Worm (Caenorhabditis elegans) whole organism, L3 larva: ENCODE measurements around the gene ZK637.15.

Experiments
- ama-1 ChIP-seq: fragments of 150-350 bp; optimal IDR thresholded peaks from 2 replicates; lab custom pipeline; 2018
- ceh-82 ChIP-seq: fragments of 150-350 bp; optimal IDR thresholded peaks from 2 replicates; lab custom pipeline; 2014; ENCODE audit warnings: missing biosample characterization, missing genetic modification characterization
- ceh-9 ChIP-seq: sonication (generic microtip); optimal IDR thresholded peaks from 2 replicates; lab custom pipeline; 2018; ENCODE audit warnings: missing biosample characterization, missing genetic modification characterization
- egl-27 ChIP-seq: sonication (generic microtip); optimal IDR thresholded peaks from 4 replicates; lab custom pipeline; 2017; ENCODE audit warnings: missing biosample characterization, missing genetic modification reagents, missing genetic modification characterization
- fos-1 ChIP-seq: fragments of 150-350 bp; optimal IDR thresholded peaks from 2 replicates; lab custom pipeline; 2014; ENCODE audit warnings: missing biosample characterization, missing genetic modification characterization
- lin-15B ChIP-seq: fragments of 150-350 bp; optimal IDR thresholded peaks from 2 replicates; lab custom pipeline; 2014; ENCODE audit warnings: missing biosample characterization, missing genetic modification characterization
- mdl-1 ChIP-seq: fragments of 150-350 bp; optimal IDR thresholded peaks from 2 replicates; lab custom pipeline; 2014; ENCODE audit warnings: missing biosample characterization, missing genetic modification characterization
- nhr-11 ChIP-seq: fragments of 150-350 bp; optimal IDR thresholded peaks from 2 replicates; lab custom pipeline; 2014; ENCODE audit warnings: missing biosample characterization, missing genetic modification characterization
- nhr-12 ChIP-seq: fragments of 150-350 bp; optimal IDR thresholded peaks from 2 replicates; lab custom pipeline; 2014; ENCODE audit warnings: missing biosample characterization, missing genetic modification characterization
- nhr-237 ChIP-seq: fragments of 150-350 bp; optimal IDR thresholded peaks from 2 replicates; lab custom pipeline; 2014; ENCODE audit warnings: missing biosample characterization, missing genetic modification characterization
- nhr-43 ChIP-seq: sonication (generic microtip); optimal IDR thresholded peaks from 2 replicates; lab custom pipeline; 2016; ENCODE audit warnings: mild to moderate bottlenecking, missing genetic modification characterization, missing compliant biosample characterization; ENCODE audit not compliant: poor library complexity, severe bottlenecking
- pha-4 ChIP-seq: fragments of 150-350 bp; optimal IDR thresholded peaks from 2 replicates; lab custom pipeline; 2014; ENCODE audit warnings: missing biosample characterization, missing genetic modification reagents, missing genetic modification characterization
- pqm-1 ChIP-seq: fragments of 150-350 bp; optimal IDR thresholded peaks from 2 replicates; lab custom pipeline; 2017; ENCODE audit warnings: missing biosample characterization, missing genetic modification characterization, inconsistent platforms

- TF ChIP-seq nhr-237 (tag; lab: Kevin White, UChicago) (no peak), mdl-1 (tag; lab: Kevin White, UChicago) (no peak), egl-27 (tag; lab: Kevin White, UChicago) (no peak), nhr-43 (no peak), fos-1 (tag; lab: Kevin White, UChicago) (no peak), lin-15B (tag; lab: Kevin White, UChicago) (no peak), ama-1 (no peak), pqm-1 (tag; lab: Kevin White, UChicago) (no peak), pha-4 (tag; lab: Kevin White, UChicago) (no peak), ceh-9 (tag; lab: Kevin White, UChicago) (no peak), ceh-82 (tag; lab: Kevin White, UChicago) (no peak), nhr-12 (tag; lab: Kevin White, UChicago) (no peak), nhr-11 (tag; lab: Kevin White, UChicago) (no peak)
Measured at ce11 chrIII:8923937-8924336, 4.1 kb downstream of the ZK637.15 start, which contains the start of gene ZK637.12.
